Fruit fly (Drosophila melanogaster): Measurements from ENCODE around the gene betaggt-I.

The betaggt-I gene

dm6 chr2L:4997401-4998259 is 52.3 kb downstream of the betaggt-I start (continued):
- TF ChIP-seq B-H1 (GFP tag; IDR thresholded peaks at IDR 0.05) (peak; percentile 99), pros (GFP tag; optimal IDR thresholded peaks at IDR 0.05) (peak; percentile 79), HLH54F (GFP tag; optimal IDR thresholded peaks at IDR 0.05) (peak; percentile 99), CkIIα-i1 (GFP tag; IDR thresholded peaks at IDR 0.05) (peak; percentile 96), CG7271 (tag; optimal IDR thresholded peaks at IDR 0.05) (peak; percentile 89), her (GFP tag; optimal IDR thresholded peaks at IDR 0.05) (peak; percentile 97), dmrt99B (tag; optimal IDR thresholded peaks at IDR 0.05) (peak; percentile 99), CG8290 (GFP tag; optimal IDR thresholded peaks at IDR 0.05) (peak; percentile 99), CG8290 (tag; optimal IDR thresholded peaks at IDR 0.05) (peak; percentile 99 to 100), az2 (GFP tag; optimal IDR thresholded peaks at IDR 0.05) (peak; percentile 99), cg (GFP tag; optimal IDR thresholded peaks at IDR 0.05) (peak; percentile 15), slp2 (GFP tag; optimal IDR thresholded peaks at IDR 0.05) (peak; percentile 99), CG17829 (tag; optimal IDR thresholded peaks at IDR 0.05) (peak; percentile 99), dan (GFP tag; IDR thresholded peaks at IDR 0.05) (peak; percentile 97), ro (GFP tag; IDR thresholded peaks at IDR 0.05) (peak; percentile 99), CG1603 (tag; optimal IDR thresholded peaks at IDR 0.05) (peak; percentile 99), CG3838 (GFP tag; optimal IDR thresholded peaks at IDR 0.05) (peak; percentile 96), CG30020 (tag; optimal IDR thresholded peaks at IDR 0.05) (peak; percentile 88), Neu2 (GFP tag; optimal IDR thresholded peaks at IDR 0.05; ENCODE audit: borderline replicate concordance) (peak; percentile 94), CG17802 (tag; optimal IDR thresholded peaks at IDR 0.05) (peak; percentile 94), CG6689 (GFP tag; IDR thresholded peaks at IDR 0.05) (peak; percentile 99), CG7357 (GFP tag; IDR thresholded peaks at IDR 0.05) (peak; percentile 96), nmo (GFP tag; optimal IDR thresholded peaks at IDR 0.05) (peak; percentile 99), luna (GFP tag; optimal IDR thresholded peaks at IDR 0.05) (peak; percentile 98), CG12659 (GFP tag; optimal IDR thresholded peaks at IDR 0.05) (peak; percentile 99), CG15269 (tag; optimal IDR thresholded peaks at IDR 0.05) (peak; percentile 99), lmd (GFP tag; IDR thresholded peaks at IDR 0.05) (peak; percentile 99), zen (tag; optimal IDR thresholded peaks at IDR 0.05) (peak; percentile 98), salm (tag; optimal IDR thresholded peaks at IDR 0.05) (peak; percentile 98), Eip74EF (GFP tag; optimal IDR thresholded peaks at IDR 0.05) (peak; percentile 91 to 97), CG2202 (tag; optimal IDR thresholded peaks at IDR 0.05) (peak; percentile 99), gem (tag; optimal IDR thresholded peaks at IDR 0.05) (peak; percentile 100), tin (GFP tag; optimal IDR thresholded peaks at IDR 0.05) (peak; percentile 99), CG18011 (GFP tag; optimal IDR thresholded peaks at IDR 0.05) (peak; percentile 91), CG8944 (GFP tag; optimal IDR thresholded peaks at IDR 0.05) (peak; percentile 99), hb (GFP tag; IDR thresholded peaks at IDR 0.05; ENCODE audit: partially characterized antibody) (peak; percentile 81; the same call in 1 of the 3 replicates), TFAM (GFP tag; optimal IDR thresholded peaks at IDR 0.05) (peak; percentile 94), sqz (GFP tag; optimal IDR thresholded peaks at IDR 0.05) (peak; percentile 98), H15 (GFP tag; IDR thresholded peaks at IDR 0.05) (peak; percentile 99), Ets65A (GFP tag) (peak; percentile 100), CG4617 (GFP tag; optimal IDR thresholded peaks at IDR 0.05; ENCODE audit: borderline replicate concordance) (peak; percentile 99), CG10959 (GFP tag; IDR thresholded peaks at IDR 0.05) (peak; percentile 99), CG13894 (tag; optimal IDR thresholded peaks at IDR 0.05) (peak; percentile 97), ttk (GFP tag; IDR thresholded peaks at IDR 0.05) (peak; percentile 99), lilli (GFP tag; optimal IDR thresholded peaks at IDR 0.05) (peak; percentile 99), Blimp-1 (GFP tag; optimal IDR thresholded peaks at IDR 0.05) (peak; percentile 98), NK7.1 (GFP tag; optimal IDR thresholded peaks at IDR 0.05) (peak; percentile 98), CG13424 (tag; optimal IDR thresholded peaks at IDR 0.05) (peak; percentile 99)

All from whole organism, embryonic.